Worm (Caenorhabditis elegans) whole organism, midembryonic: ENCODE data around the gene Y43F8C.15.

ENCODE experiments used
- cog-1 ChIP-seq: sonication (generic microtip); optimal IDR thresholded peaks from 2 replicates; lab custom pipeline; 2016; ENCODE audit warnings: missing genetic modification characterization, missing compliant biosample characterization
- flt-1 ChIP-seq: fragments of 200-800 bp; sonication (Bioruptor generic); IDR thresholded peaks from 2 replicates; pipeline ENCODE4 v1.3.6; 2022; ENCODE audit warnings: missing genetic modification characterization, missing compliant biosample characterization
- klf-2 ChIP-seq: fragments of 200-800 bp; sonication (Bioruptor generic); conservative IDR thresholded peaks from 2 replicates; pipeline ENCODE4 v1.3.6; 2022; ENCODE audit warnings: missing genetic modification reagents, missing genetic modification characterization, missing compliant biosample characterization
- med-1 ChIP-seq: sonication (generic microtip); optimal IDR thresholded peaks from 2 replicates; lab custom pipeline; 2017; ENCODE audit warnings: missing genetic modification characterization, mild to moderate bottlenecking, missing compliant biosample characterization, antibody characterized with exemption, missing genetic modification reagents; ENCODE audit not compliant: insufficient read depth
- tab-1 ChIP-seq: fragments of 200-800 bp; sonication (Bioruptor generic); IDR thresholded peaks from 2 replicates; pipeline ENCODE4 v1.3.6; 2022; ENCODE audit warnings: missing genetic modification characterization, missing compliant biosample characterization
- ztf-23 ChIP-seq: fragments of 200-800 bp; sonication (Bioruptor generic); IDR thresholded peaks from 2 replicates; pipeline ENCODE4 v1.3.6; 2022; ENCODE audit warnings: missing genetic modification reagents, missing genetic modification characterization, missing compliant biosample characterization

- TF ChIP-seq med-1 (no peak), flt-1 (GFP tag; lab: Robert Waterston, UW) (no peak), ztf-23 (GFP tag; lab: Robert Waterston, UW) (no peak), klf-2 (GFP tag; lab: Robert Waterston, UW) (no peak), tab-1 (GFP tag; lab: Robert Waterston, UW) (no peak), cog-1 (tag; lab: Kevin White, UChicago) (no peak)
These were observed 35.9 kb downstream of the Y43F8C.15 start, which contains the start of gene mrp-7 for ce11 chrV:19674543-19674942.
